Fruit fly (Drosophila melanogaster) whole organism, embryonic: ENCODE results near the gene CG13028.

Experiments
- Ada2b ChIP-seq: fragments of 200-800 bp; sonication (Bioruptor generic); IDR thresholded peaks from 2 replicates; pipeline ENCODE4 v1.3.6; 2022; ENCODE audit warnings: missing biosample characterization, missing genetic modification characterization
- CG13123 ChIP-seq: fragments of 200-800 bp; sonication (Bioruptor generic); optimal IDR thresholded peaks from 2 replicates; lab custom pipeline; 2016; ENCODE audit warnings: missing biosample characterization, missing genetic modification characterization
- CG15269 ChIP-seq: fragments of 200-800 bp; sonication (Bioruptor generic); optimal IDR thresholded peaks from 2 replicates; lab custom pipeline; 2018; ENCODE audit warnings: missing biosample characterization, mild to moderate bottlenecking, missing genetic modification characterization, moderate library complexity
- CG15514 ChIP-seq: fragments of 200-800 bp; sonication (Bioruptor generic); optimal IDR thresholded peaks from 3 replicates; lab custom pipeline; 2017; ENCODE audit warnings: missing biosample characterization, missing genetic modification characterization, mild to moderate bottlenecking, moderate library complexity, missing genetic modification reagents
- CG16813 ChIP-seq: fragments of 200-800 bp; sonication (Bioruptor generic); IDR thresholded peaks from 3 replicates; pipeline ENCODE4 v1.3.6; 2022; ENCODE audit warnings: missing biosample characterization, missing genetic modification characterization; ENCODE audit not compliant: partially characterized antibody
- CG18262 ChIP-seq: fragments of 200-800 bp; optimal IDR thresholded peaks from 3 replicates; lab custom pipeline; 2019; ENCODE audit warnings: missing biosample characterization, mild to moderate bottlenecking, missing genetic modification characterization, moderate library complexity
- CG2889 ChIP-seq: fragments of 200-800 bp; sonication (Bioruptor generic); IDR thresholded peaks from 3 replicates; pipeline ENCODE4 v1.3.6; 2022; ENCODE audit warnings: missing biosample characterization, missing genetic modification characterization
- CG33557 ChIP-seq: fragments of 200-800 bp; sonication (Bioruptor generic); optimal IDR thresholded peaks from 2 replicates; lab custom pipeline; 2019; ENCODE audit warnings: missing biosample characterization, mild to moderate bottlenecking, missing genetic modification characterization, moderate library complexity
- CG4424 ChIP-seq: fragments of 200-800 bp; sonication (Bioruptor generic); optimal IDR thresholded peaks from 3 replicates; lab custom pipeline; 2016; ENCODE audit warnings: missing biosample characterization, missing genetic modification characterization
- CG4617 ChIP-seq: fragments of 200-800 bp; sonication (Bioruptor generic); optimal IDR thresholded peaks from 3 replicates; lab custom pipeline; 2016; ENCODE audit warnings: missing biosample characterization, missing genetic modification characterization, borderline replicate concordance
- CG4707 ChIP-seq: fragments of 200-800 bp; sonication (Bioruptor generic); optimal IDR thresholded peaks from 2 replicates; lab custom pipeline; 2018; ENCODE audit warnings: missing biosample characterization, mild to moderate bottlenecking, missing genetic modification characterization, moderate library complexity
- CG5953 ChIP-seq: fragments of 200-800 bp; sonication (Bioruptor generic); IDR thresholded peaks from 2 replicates; pipeline ENCODE4 v1.3.6; 2022; ENCODE audit warnings: missing biosample characterization, missing genetic modification characterization
- CG6175 ChIP-seq: fragments of 200-800 bp; sonication (Bioruptor generic); IDR thresholded peaks from 3 replicates; pipeline ENCODE4 v1.3.6; 2022; ENCODE audit warnings: missing biosample characterization, missing genetic modification characterization
- CG8089 ChIP-seq: fragments of 200-800 bp; sonication (Bioruptor generic); optimal IDR thresholded peaks from 3 replicates; lab custom pipeline; 2016; ENCODE audit warnings: missing biosample characterization, missing genetic modification characterization
- CG8290 ChIP-seq, 3 experiments: fragments of 200-800 bp; sonication (Bioruptor generic); optimal IDR thresholded peaks; 2 replicates each; lab custom pipeline; 2016 to 2019; ENCODE audit warnings: missing biosample characterization in 3 of 3, missing genetic modification characterization in 3 of 3, mild to moderate bottlenecking in 2 of 3, moderate library complexity in 1 of 3
- CG8944 ChIP-seq: fragments of 200-800 bp; sonication (Bioruptor generic); optimal IDR thresholded peaks from 3 replicates; lab custom pipeline; 2016; ENCODE audit warnings: missing biosample characterization, missing genetic modification characterization
- Doc2 ChIP-seq: fragments of 200-800 bp; sonication (Bioruptor generic); IDR thresholded peaks from 2 replicates; pipeline ENCODE4 v1.3.6; 2022; ENCODE audit warnings: missing biosample characterization, missing genetic modification characterization
- Hey ChIP-seq: fragments of 200-800 bp; sonication (Bioruptor generic); optimal IDR thresholded peaks from 3 replicates; lab custom pipeline; 2018; ENCODE audit warnings: missing biosample characterization, mild to moderate bottlenecking, missing genetic modification characterization
- Kr ChIP-seq: fragments of 200-800 bp; sonication (Bioruptor generic); optimal IDR thresholded peaks from 2 replicates; lab custom pipeline; 2017; ENCODE audit warnings: missing biosample characterization, mild to moderate bottlenecking, missing genetic modification characterization
- Lpt ChIP-seq: fragments of >200 bp; optimal IDR thresholded peaks from 2 replicates; lab custom pipeline; 2018; ENCODE audit warnings: missing biosample characterization, missing genetic modification characterization
- Med ChIP-seq: fragments of 200-800 bp; sonication (Bioruptor generic); peaks from one replicate; lab custom pipeline; 2016; ENCODE audit warnings: missing biosample characterization, missing genetic modification characterization, mild to moderate bottlenecking, inconsistent platforms, moderate library complexity
- NC2α ChIP-seq: fragments of 200-800 bp; sonication (Bioruptor generic); optimal IDR thresholded peaks from 2 replicates; lab custom pipeline; 2016; ENCODE audit warnings: missing biosample characterization, missing genetic modification characterization
- Nf-YA ChIP-seq: fragments of 200-800 bp; sonication (Bioruptor generic); IDR thresholded peaks from 2 replicates; pipeline ENCODE4 v1.3.6; 2022; ENCODE audit warnings: missing biosample characterization, missing genetic modification characterization
- Oaz ChIP-seq: fragments of 200-800 bp; sonication (Bioruptor generic); IDR thresholded peaks from 2 replicates; pipeline ENCODE4 v1.3.6; 2022; ENCODE audit warnings: missing biosample characterization, missing genetic modification characterization
- Poxn ChIP-seq: fragments of 200-800 bp; sonication (Bioruptor generic); IDR thresholded peaks from 2 replicates; pipeline ENCODE4 v1.3.6; 2022; ENCODE audit warnings: missing biosample characterization, missing genetic modification characterization
- Ravus ChIP-seq: fragments of 200-800 bp; sonication (Bioruptor generic); IDR thresholded peaks from 2 replicates; pipeline ENCODE4 v1.3.6; 2022; ENCODE audit warnings: missing biosample characterization, missing genetic modification characterization
- Six4 ChIP-seq: fragments of 200-800 bp; sonication (Bioruptor generic); optimal IDR thresholded peaks from 2 replicates; lab custom pipeline; 2016; ENCODE audit warnings: missing biosample characterization, missing genetic modification characterization
- bigmax ChIP-seq: fragments of 200-800 bp; sonication (Bioruptor generic); optimal IDR thresholded peaks from 2 replicates; lab custom pipeline; 2018; ENCODE audit warnings: missing biosample characterization, mild to moderate bottlenecking, missing genetic modification characterization
- cato ChIP-seq: fragments of 200-800 bp; sonication (Bioruptor generic); optimal IDR thresholded peaks from 2 replicates; lab custom pipeline; 2016; ENCODE audit warnings: missing biosample characterization, missing genetic modification characterization, borderline replicate concordance
- caup ChIP-seq: fragments of 200-800 bp; sonication (Bioruptor generic); optimal IDR thresholded peaks from 3 replicates; lab custom pipeline; 2017; ENCODE audit warnings: missing biosample characterization, mild to moderate bottlenecking, missing genetic modification characterization, moderate library complexity; ENCODE audit not compliant: severe bottlenecking
- en ChIP-seq: fragments of 200-800 bp; sonication (Bioruptor generic); optimal IDR thresholded peaks from 2 replicates; lab custom pipeline; 2016; ENCODE audit warnings: missing biosample characterization, missing genetic modification characterization
- hth ChIP-seq: fragments of >200 bp; optimal IDR thresholded peaks from 2 replicates; lab custom pipeline; 2017; ENCODE audit warnings: inconsistent platforms
- klu ChIP-seq: fragments of 200-800 bp; sonication (Bioruptor generic); IDR thresholded peaks from 2 replicates; pipeline ENCODE4 v1.3.6; 2022; ENCODE audit warnings: missing biosample characterization, missing genetic modification characterization
- kni ChIP-seq: fragments of 200-800 bp; sonication (Bioruptor generic); optimal IDR thresholded peaks from 3 replicates; lab custom pipeline; 2017; ENCODE audit warnings: mild to moderate bottlenecking, missing biosample characterization, missing genetic modification reagents, missing genetic modification characterization
- lov ChIP-seq, 2 experiments: fragments of 200-800 bp in 1 of 2; fragments of >200 bp in 1 of 2; sonication (Bioruptor generic) in 1 of 2; IDR thresholded peaks in 1 of 2; optimal IDR thresholded peaks in 1 of 2; 2 replicates in 1 of 2; 3 replicates in 1 of 2; pipeline versions ENCODE4 v1.3.6 to Lab custom; 2017 to 2022; ENCODE audit warnings: missing biosample characterization in 1 of 2, missing genetic modification characterization in 1 of 2
- nerfin-2 ChIP-seq: fragments of 200-800 bp; sonication (Bioruptor generic); IDR thresholded peaks from 2 replicates; pipeline ENCODE4 v1.3.6; 2022; ENCODE audit warnings: missing biosample characterization, missing genetic modification characterization; ENCODE audit not compliant: partially characterized antibody
- org-1 ChIP-seq: fragments of 200-800 bp; sonication (Bioruptor generic); optimal IDR thresholded peaks from 2 replicates; lab custom pipeline; 2017; ENCODE audit warnings: missing biosample characterization, missing genetic modification characterization
- phol ChIP-seq: fragments of 200-800 bp; sonication (Bioruptor generic); optimal IDR thresholded peaks from 3 replicates; lab custom pipeline; 2018; ENCODE audit warnings: missing biosample characterization, mild to moderate bottlenecking, missing genetic modification characterization, moderate library complexity
- salm ChIP-seq: fragments of 200-800 bp; sonication (Bioruptor generic); optimal IDR thresholded peaks from 2 replicates; lab custom pipeline; 2018; ENCODE audit warnings: missing biosample characterization, mild to moderate bottlenecking, missing genetic modification characterization
- sc ChIP-seq, 3 experiments: fragments of >200 bp in 2 of 3; fragments of 200-800 bp in 1 of 3; sonication (Bioruptor generic) in 1 of 3; optimal IDR thresholded peaks; 2 replicates in 2 of 3; 3 replicates in 1 of 3; lab custom pipeline; 2017; ENCODE audit warnings: mild to moderate bottlenecking in 1 of 3, missing biosample characterization in 1 of 3, missing genetic modification characterization in 1 of 3, missing genetic modification reagents in 1 of 3
- sens-2 ChIP-seq: fragments of 200-800 bp; sonication (Bioruptor generic); IDR thresholded peaks from 2 replicates; pipeline ENCODE4 v1.3.6; 2022; ENCODE audit warnings: missing biosample characterization, missing genetic modification characterization
- sima ChIP-seq: fragments of 200-800 bp; sonication (Bioruptor generic); optimal IDR thresholded peaks from 2 replicates; lab custom pipeline; 2016; ENCODE audit warnings: missing biosample characterization, missing genetic modification characterization
- slbo ChIP-seq: fragments of 200-800 bp; sonication (Bioruptor generic); IDR thresholded peaks from 2 replicates; pipeline ENCODE4 v1.3.6; 2022; ENCODE audit warnings: missing biosample characterization, missing genetic modification characterization
- slp2 ChIP-seq: fragments of 200-800 bp; sonication (Bioruptor generic); optimal IDR thresholded peaks from 2 replicates; lab custom pipeline; 2016; ENCODE audit warnings: missing biosample characterization, missing genetic modification characterization
- stc ChIP-seq: fragments of 200-800 bp; sonication (Bioruptor generic); IDR thresholded peaks from 2 replicates; pipeline ENCODE4 v1.3.6; 2022; ENCODE audit warnings: missing biosample characterization, missing genetic modification characterization
- tx ChIP-seq: fragments of 200-800 bp; sonication (Bioruptor generic); optimal IDR thresholded peaks from 2 replicates; lab custom pipeline; 2016; ENCODE audit warnings: missing biosample characterization, missing genetic modification characterization
- unc-4 ChIP-seq: fragments of 200-800 bp; sonication (Bioruptor generic); IDR thresholded peaks from 2 replicates; pipeline ENCODE4 v1.3.6; 2022; ENCODE audit warnings: missing biosample characterization, missing genetic modification characterization; ENCODE audit not compliant: partially characterized antibody
- z ChIP-seq: fragments of 200-800 bp; sonication (Bioruptor generic); IDR thresholded peaks from 3 replicates; pipeline ENCODE4 v1.3.6; 2022; ENCODE audit warnings: missing biosample characterization, missing genetic modification characterization

The CG13028 gene

DNA sequence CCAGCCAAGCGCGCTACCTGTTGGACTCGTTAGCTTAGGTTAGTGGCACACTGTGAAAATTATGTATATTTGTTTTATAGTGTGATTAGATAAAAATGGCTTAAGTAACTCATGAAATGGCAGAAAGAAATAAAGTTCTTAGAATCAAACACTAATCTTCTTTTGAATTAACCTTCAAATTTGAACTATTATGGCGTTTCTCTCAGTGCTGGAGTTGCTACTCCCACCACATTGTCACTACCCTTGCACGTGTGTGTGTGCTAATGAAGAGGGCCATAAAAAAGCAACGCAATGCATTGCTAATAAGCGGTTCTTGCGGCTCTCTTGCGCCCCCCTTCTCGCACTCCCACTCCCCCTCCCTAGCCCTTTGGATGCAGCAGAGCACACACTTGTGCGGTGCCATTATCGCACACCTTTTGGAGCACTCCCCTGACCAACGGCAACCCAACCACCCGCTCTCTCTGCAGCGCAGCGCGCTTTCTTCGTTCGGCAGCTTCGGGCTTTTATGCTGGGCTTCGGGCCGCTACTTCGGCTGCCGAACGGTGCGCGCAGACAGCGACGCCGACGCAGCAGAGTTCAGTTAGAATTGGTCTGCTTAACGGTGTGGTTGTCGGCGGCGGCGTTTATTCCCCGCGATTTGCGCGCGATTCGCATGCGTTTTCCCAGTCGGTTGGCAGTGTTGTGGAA, 32.3 kb upstream of the CG13028 start (continued):
- TF ChIP-seq sc (optimal IDR thresholded peaks at IDR 0.05; lab: Kevin White, UChicago) (no peak), sc (GFP tag; optimal IDR thresholded peaks at IDR 0.05; lab: Kevin White, UChicago) (peak; percentile 89), CG2889 (GFP tag; lab: Robert Waterston, UW) (peak; percentile 83), Med (GFP tag; lab: Kevin White, UChicago) (peak; percentile 95), hth (lab: Kevin White, UChicago) (no peak), slbo (GFP tag; lab: Robert Waterston, UW) (peak; percentile 88), Ravus (GFP tag; lab: Robert Waterston, UW) (peak; percentile 73), Oaz (GFP tag; lab: Robert Waterston, UW) (peak; percentile 82), CG4707 (GFP tag; lab: Kevin White, UChicago) (peak; percentile 70), bigmax (GFP tag; lab: Kevin White, UChicago) (no peak), tx (peak; percentile 81), CG4617 (GFP tag; lab: Kevin White, UChicago) (peak; percentile 68), caup (GFP tag; lab: Kevin White, UChicago) (peak; percentile 72), Six4 (GFP tag; lab: Kevin White, UChicago) (peak; percentile 92), CG8089 (peak; percentile 88), Poxn (0 out of 2 replicates have a peak, but pooled peaks have one; percentile 17), phol (tag; lab: Kevin White, UChicago) (peak; percentile 93), Doc2 (GFP tag; lab: Robert Waterston, UW) (0 out of 2 replicates have a peak, but pooled peaks have one; percentile 41), unc-4 (GFP tag; lab: Robert Waterston, UW) (no peak), slp2 (GFP tag; lab: Kevin White, UChicago) (peak; percentile 86), CG4424 (GFP tag; lab: Kevin White, UChicago) (peak; percentile 94), z (GFP tag; lab: Robert Waterston, UW) (no peak), CG33557 (GFP tag; lab: Kevin White, UChicago) (peak; percentile 57), CG18262 (peak; percentile 94), lov (optimal IDR thresholded peaks at IDR 0.05; lab: Kevin White, UChicago) (no peak), lov (GFP tag; IDR thresholded peaks at IDR 0.05; lab: Robert Waterston, UW) (peak; percentile 90), salm (peak; percentile 86), klu (peak; percentile 79), sima (peak; percentile 64), en (GFP tag; lab: Kevin White, UChicago) (peak; percentile 84), nerfin-2 (no peak), CG5953 (peak; percentile 90), org-1 (GFP tag; lab: Kevin White, UChicago) (peak; percentile 86), CG13123 (peak; percentile 84), Kr (GFP tag; lab: Kevin White, UChicago) (no peak), kni (GFP tag; lab: Kevin White, UChicago) (peak; percentile 98), Lpt (no peak), Hey (tag; lab: Kevin White, UChicago) (peak; percentile 54), Nf-YA (peak; percentile 93), CG15514 (GFP tag; lab: Kevin White, UChicago) (peak; percentile 52), NC2α (GFP tag; lab: Kevin White, UChicago) (peak; percentile 74), Ada2b (GFP tag; lab: Robert Waterston, UW) (peak; percentile 88), CG16813 (GFP tag; lab: Robert Waterston, UW) (no peak), CG15269 (tag; lab: Kevin White, UChicago) (peak; percentile 90), stc (GFP tag; lab: Robert Waterston, UW) (peak; percentile 94), CG6175 (GFP tag; lab: Robert Waterston, UW) (peak; percentile 63; the same call in 2 of the 3 replicates), CG8290 (GFP tag; optimal IDR thresholded peaks at IDR 0.05; lab: Kevin White, UChicago) (peak; percentile 67), CG8290 (tag; optimal IDR thresholded peaks at IDR 0.05; lab: Kevin White, UChicago) (peak in 1 of 2 experiments; percentile 68), sens-2 (GFP tag; lab: Robert Waterston, UW) (peak; percentile 96), cato (peak; percentile 83), CG8944 (peak; percentile 89)
